Fruit fly (Drosophila melanogaster) whole organism, pupa: Measurements from ENCODE around the gene CG14907.

Experiments
- CG12605 ChIP-seq: fragments of 200-800 bp; sonication (Bioruptor generic); IDR thresholded peaks from 2 replicates; pipeline ENCODE4 v1.3.6; 2022; ENCODE audit warnings: missing biosample characterization, missing genetic modification characterization
- CG13204 ChIP-seq: fragments of 200-800 bp; sonication (Bioruptor generic); optimal IDR thresholded peaks from 2 replicates; lab custom pipeline; 2018; ENCODE audit warnings: missing biosample characterization, mild to moderate bottlenecking, missing genetic modification characterization, moderate library complexity
- CG14655 ChIP-seq: fragments of 200-800 bp; sonication (Bioruptor generic); optimal IDR thresholded peaks from 3 replicates; lab custom pipeline; 2017; ENCODE audit warnings: mild to moderate bottlenecking, missing biosample characterization, missing genetic modification reagents, missing genetic modification characterization
- CG15710 ChIP-seq: fragments of 200-800 bp; sonication (Bioruptor generic); optimal IDR thresholded peaks from 2 replicates; lab custom pipeline; 2018; ENCODE audit warnings: missing biosample characterization, mild to moderate bottlenecking, missing genetic modification characterization, moderate library complexity
- CG17806 ChIP-seq: fragments of 200-800 bp; sonication (Bioruptor generic); optimal IDR thresholded peaks from 2 replicates; lab custom pipeline; 2018; ENCODE audit warnings: missing biosample characterization, mild to moderate bottlenecking, missing genetic modification characterization, moderate library complexity
- CG34367 ChIP-seq: fragments of 200-800 bp; sonication (Bioruptor generic); optimal IDR thresholded peaks from 2 replicates; lab custom pipeline; 2018; ENCODE audit warnings: missing biosample characterization, mild to moderate bottlenecking, missing genetic modification characterization
- CG8301 ChIP-seq: fragments of 200-800 bp; sonication (Bioruptor generic); optimal IDR thresholded peaks from 2 replicates; lab custom pipeline; 2018; ENCODE audit warnings: missing biosample characterization, mild to moderate bottlenecking, missing genetic modification characterization
- CG9948 ChIP-seq: fragments of 200-800 bp; sonication (Bioruptor generic); optimal IDR thresholded peaks from 2 replicates; lab custom pipeline; 2018; ENCODE audit warnings: missing biosample characterization, mild to moderate bottlenecking, missing genetic modification characterization, moderate library complexity
- Pif1A ChIP-seq: fragments of 200-800 bp; sonication (Bioruptor generic); optimal IDR thresholded peaks from 3 replicates; lab custom pipeline; 2016; ENCODE audit warnings: missing biosample characterization, missing genetic modification characterization
- Pif1B ChIP-seq: fragments of 200-800 bp; sonication (Bioruptor generic); optimal IDR thresholded peaks from 3 replicates; lab custom pipeline; 2016; ENCODE audit warnings: missing biosample characterization, missing genetic modification characterization
- Snoo ChIP-seq: fragments of 200-800 bp; sonication (Bioruptor generic); optimal IDR thresholded peaks from 3 replicates; lab custom pipeline; 2017; ENCODE audit warnings: missing biosample characterization, mild to moderate bottlenecking, missing genetic modification characterization, inconsistent platforms
- fd96Ca ChIP-seq: fragments of 200-800 bp; sonication (Bioruptor generic); IDR thresholded peaks from 3 replicates; pipeline ENCODE4 v1.3.6; 2022; ENCODE audit warnings: missing biosample characterization, missing genetic modification characterization
- gl ChIP-seq: fragments of 200-800 bp; sonication (Bioruptor generic); optimal IDR thresholded peaks from 2 replicates; lab custom pipeline; 2018; ENCODE audit warnings: missing biosample characterization, mild to moderate bottlenecking, missing genetic modification characterization

The CG14907 gene

DNA sequence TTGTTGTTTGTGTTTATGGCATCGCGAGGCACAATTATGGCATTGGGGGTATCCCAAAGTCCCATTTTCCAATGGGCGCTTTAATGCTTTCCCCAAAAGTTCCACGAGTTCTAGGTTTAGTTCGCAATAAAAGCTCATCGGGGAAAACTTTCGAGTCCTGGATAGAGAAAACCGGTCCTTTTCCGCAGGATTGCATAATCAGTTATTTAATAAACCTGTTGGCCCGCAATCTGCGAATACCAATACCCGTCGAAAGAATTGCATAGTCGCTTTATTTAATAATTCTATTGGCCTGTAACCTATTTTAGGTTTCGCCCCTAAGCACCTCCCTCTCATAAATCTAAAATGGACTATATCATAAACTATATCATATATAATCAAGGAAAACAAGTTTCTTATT, 46.2 kb downstream of the CG14907 start:
- TF ChIP-seq CG8301 (tag; lab: Kevin White, UChicago) = no peak
- no peak for TF ChIP-seq CG34367 (tag; lab: Kevin White, UChicago)

DNA sequence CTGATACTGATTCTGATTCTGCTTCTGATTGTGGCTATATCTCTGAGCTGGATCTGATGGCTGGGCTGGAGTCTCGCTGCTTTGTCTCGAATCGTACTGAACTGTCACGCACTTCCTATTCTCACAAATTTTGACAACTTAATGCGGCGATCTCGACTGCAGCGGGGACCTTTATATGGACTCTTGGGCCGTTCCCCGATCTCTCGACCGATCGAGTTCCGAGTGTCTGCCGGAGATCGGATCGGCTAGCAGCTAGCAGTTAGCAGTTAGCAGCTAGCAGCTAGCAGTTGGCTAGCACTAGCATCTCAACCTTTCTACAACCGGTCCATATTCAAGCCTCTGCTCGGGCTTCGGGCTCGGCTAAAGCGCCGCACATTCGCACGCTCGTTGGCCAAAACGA, 47.4 kb downstream of the CG14907 start, which contains the start of gene CG10345:
TSS of gene CG10345 (minus strand) at position 147 of the 400 bp plus-strand sequence.
- TF ChIP-seq CG14655 (no peak), CG13204 (GFP tag; lab: Kevin White, UChicago) (no peak), CG17806 (no peak), CG15710 (tag; lab: Kevin White, UChicago) (no peak), Snoo (no peak), Pif1B (no peak), Pif1A (GFP tag; lab: Kevin White, UChicago) (no peak), CG12605 (no peak), gl (tag; lab: Kevin White, UChicago) (no peak), CG8301 (tag; lab: Kevin White, UChicago) (no peak), fd96Ca (GFP tag; lab: Robert Waterston, UW) (no peak), CG9948 (tag; lab: Kevin White, UChicago) (no peak)
